Fruit fly (Drosophila melanogaster) whole organism, wandering third instar larva: ENCODE measurements around the gene Mur29B.

ENCODE experiments used
- CG9705 ChIP-seq: fragments of 200-800 bp; sonication (Bioruptor generic); optimal IDR thresholded peaks from 2 replicates; lab custom pipeline; 2018; ENCODE audit warnings: missing biosample characterization, mild to moderate bottlenecking, missing genetic modification characterization
- CrebA ChIP-seq: fragments of 200-800 bp; sonication (Bioruptor generic); optimal IDR thresholded peaks from 2 replicates; lab custom pipeline; 2016; ENCODE audit warnings: missing biosample characterization, mild to moderate bottlenecking, missing genetic modification characterization, borderline replicate concordance
- Dif ChIP-seq: fragments of 200-275, 200-300 bp; sonication (Bioruptor generic); optimal IDR thresholded peaks from 2 replicates; lab custom pipeline; 2018; ENCODE audit warnings: missing biosample characterization, missing genetic modification characterization; ENCODE audit not compliant: partially characterized antibody
- GATAd ChIP-seq: sonication (Bioruptor generic); optimal IDR thresholded peaks from 2 replicates; lab custom pipeline; 2016; ENCODE audit warnings: missing biosample characterization, missing genetic modification characterization
- HLH106 ChIP-seq: fragments of 200-800 bp; optimal IDR thresholded peaks from 3 replicates; lab custom pipeline; 2019; ENCODE audit warnings: missing biosample characterization, mild to moderate bottlenecking, missing genetic modification characterization, moderate library complexity
- Hr78 ChIP-seq: fragments of >200 bp; optimal IDR thresholded peaks from 2 replicates; lab custom pipeline; 2017; ENCODE audit warnings: missing biosample characterization, missing genetic modification characterization
- Hr83 ChIP-seq: fragments of 200-300 bp; sonication (Bioruptor generic); optimal IDR thresholded peaks from 2 replicates; lab custom pipeline; 2016; ENCODE audit warnings: missing biosample characterization, mild to moderate bottlenecking, missing genetic modification characterization, moderate library complexity; ENCODE audit not compliant: poor library complexity, severe bottlenecking
- Jra ChIP-seq: sonication (Bioruptor generic); optimal IDR thresholded peaks from 2 replicates; lab custom pipeline; 2016; ENCODE audit warnings: missing biosample characterization, missing genetic modification characterization
- Myc ChIP-seq: fragments of >200 bp; optimal IDR thresholded peaks from 2 replicates; lab custom pipeline; 2017
- N ChIP-seq: fragments of >200 bp; optimal IDR thresholded peaks from 2 replicates; lab custom pipeline; 2018; ENCODE audit warnings: missing biosample characterization, missing external identifiers, missing genetic modification characterization
- OdsH ChIP-seq: fragments of 200-800 bp; sonication (Bioruptor generic); optimal IDR thresholded peaks from 2 replicates; lab custom pipeline; 2016; ENCODE audit warnings: missing biosample characterization, mild to moderate bottlenecking, missing genetic modification characterization
- Rel ChIP-seq, 2 experiments: fragments of 200-800 bp; sonication (Bioruptor generic) in 1 of 2; optimal IDR thresholded peaks; 2 replicates in 1 of 2; 3 replicates in 1 of 2; lab custom pipeline; 2016 to 2019; ENCODE audit warnings: mild to moderate bottlenecking in 2 of 2, missing biosample characterization in 2 of 2, missing genetic modification characterization in 2 of 2, moderate library complexity in 1 of 2
- Sp1 ChIP-seq: fragments of 200-800 bp; sonication (Bioruptor generic); optimal IDR thresholded peaks from 3 replicates; lab custom pipeline; 2019; ENCODE audit warnings: missing biosample characterization, mild to moderate bottlenecking, missing genetic modification characterization, moderate library complexity
- Vsx2 ChIP-seq: fragments of 200-300, 225-300 bp; sonication (Bioruptor generic); optimal IDR thresholded peaks from 2 replicates; lab custom pipeline; 2018; ENCODE audit warnings: missing biosample characterization, missing genetic modification characterization; ENCODE audit not compliant: partially characterized antibody
- brk ChIP-seq: fragments of 200-800 bp; sonication (Bioruptor generic); optimal IDR thresholded peaks from 2 replicates; lab custom pipeline; 2016; ENCODE audit warnings: missing biosample characterization, mild to moderate bottlenecking, missing genetic modification characterization
- dmrt93B ChIP-seq: fragments of 200-800 bp; sonication (Bioruptor generic); optimal IDR thresholded peaks from 2 replicates; lab custom pipeline; 2018; ENCODE audit warnings: missing biosample characterization, mild to moderate bottlenecking, missing genetic modification characterization
- dsf ChIP-seq: sonication (Bioruptor generic); optimal IDR thresholded peaks from 2 replicates; lab custom pipeline; 2016; ENCODE audit warnings: missing biosample characterization, missing genetic modification characterization, borderline replicate concordance
- ey ChIP-seq: fragments of 200-800 bp; sonication (Bioruptor generic); optimal IDR thresholded peaks from 2 replicates; lab custom pipeline; 2016; ENCODE audit warnings: missing biosample characterization, missing genetic modification characterization
- foxo ChIP-seq, 2 experiments: fragments of 200-800 bp; sonication (Bioruptor generic); optimal IDR thresholded peaks; 2 replicates in 1 of 2; 3 replicates in 1 of 2; lab custom pipeline; 2016 to 2017; ENCODE audit warnings: missing biosample characterization in 2 of 2, missing genetic modification characterization in 2 of 2
- fru ChIP-seq: fragments of 200-800 bp; sonication (Bioruptor generic); optimal IDR thresholded peaks from 3 replicates; lab custom pipeline; 2016; ENCODE audit warnings: missing biosample characterization, mild to moderate bottlenecking, missing genetic modification characterization
- h ChIP-seq: fragments of 200-800 bp; sonication (Bioruptor generic); optimal IDR thresholded peaks from 3 replicates; lab custom pipeline; 2016; ENCODE audit warnings: missing biosample characterization, mild to moderate bottlenecking, missing genetic modification characterization
- jim ChIP-seq: fragments of 175-275, 200-325 bp; sonication (Bioruptor generic); optimal IDR thresholded peaks from 2 replicates; lab custom pipeline; 2016; ENCODE audit warnings: missing biosample characterization, mild to moderate bottlenecking, missing genetic modification characterization
- lola ChIP-seq: fragments of >200 bp; optimal IDR thresholded peaks from 2 replicates; lab custom pipeline; 2017; ENCODE audit warnings: missing biosample characterization, missing genetic modification characterization
- psq ChIP-seq: fragments of 200-800 bp; sonication (Bioruptor generic); optimal IDR thresholded peaks from 3 replicates; lab custom pipeline; 2017; ENCODE audit warnings: missing biosample characterization, mild to moderate bottlenecking, missing genetic modification characterization, moderate library complexity
- rgr ChIP-seq: fragments of 200-800 bp; sonication (Bioruptor generic); optimal IDR thresholded peaks from 3 replicates; lab custom pipeline; 2016; ENCODE audit warnings: missing biosample characterization, mild to moderate bottlenecking, missing genetic modification characterization
- sage ChIP-seq: fragments of 200-800 bp; sonication (Bioruptor generic); optimal IDR thresholded peaks from 2 replicates; lab custom pipeline; 2016; ENCODE audit warnings: missing biosample characterization, mild to moderate bottlenecking, missing genetic modification characterization
- sv ChIP-seq: fragments of 200-800 bp; sonication (Bioruptor generic); optimal IDR thresholded peaks from 3 replicates; lab custom pipeline; 2016; ENCODE audit warnings: missing biosample characterization, missing genetic modification characterization
- tai ChIP-seq: sonication (Bioruptor generic); optimal IDR thresholded peaks from 2 replicates; lab custom pipeline; 2016; ENCODE audit warnings: missing biosample characterization, missing genetic modification characterization
- woc ChIP-seq: sonication (Bioruptor generic); optimal IDR thresholded peaks from 2 replicates; lab custom pipeline; 2016; ENCODE audit warnings: missing biosample characterization, mild to moderate bottlenecking, missing genetic modification characterization

Gene Mur29B

DNA sequence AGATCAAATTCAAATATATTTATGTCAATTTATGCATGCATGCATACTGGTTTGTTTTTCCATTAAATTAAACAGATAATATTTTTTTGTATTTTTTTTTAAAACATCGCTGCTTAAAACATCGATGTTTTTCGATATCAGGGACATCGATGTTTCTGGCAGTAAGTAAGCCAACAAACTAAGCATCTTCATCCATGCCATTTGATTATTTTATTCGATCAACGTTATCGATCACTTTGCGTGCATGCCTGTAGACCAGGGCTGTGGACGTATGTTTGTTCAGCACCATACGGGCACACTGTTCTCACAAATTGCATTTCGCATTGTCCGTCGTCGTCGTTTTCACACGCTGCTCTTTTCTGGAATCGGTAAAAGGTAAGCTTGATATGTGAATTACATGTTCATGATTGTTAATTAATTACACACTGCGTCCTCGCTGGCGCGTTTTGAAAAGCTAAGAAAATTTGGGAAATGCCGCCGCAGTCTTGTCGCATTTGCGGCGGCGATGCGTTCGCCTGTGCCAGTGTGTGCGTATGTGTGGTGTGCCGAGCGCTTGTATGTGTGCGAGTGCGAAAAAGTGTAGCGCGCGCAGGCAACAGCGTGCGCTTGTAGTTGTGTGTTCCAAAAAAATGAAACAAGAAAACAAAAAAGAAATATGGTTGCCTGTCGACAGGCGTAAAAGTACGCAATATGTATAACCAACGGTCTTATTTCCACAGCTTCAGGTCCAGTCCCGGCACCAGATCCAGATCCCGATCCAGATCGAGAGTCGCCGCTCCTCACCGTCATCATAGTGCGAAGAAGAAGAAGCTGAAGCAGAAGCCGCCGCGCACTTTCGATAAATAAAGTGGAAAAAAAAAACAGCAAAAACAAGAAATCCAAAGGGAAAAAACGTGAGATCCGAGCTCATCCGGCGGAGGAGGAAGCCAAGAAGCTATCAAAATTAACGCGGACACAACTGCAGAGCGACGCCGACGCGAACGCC, 51.6 kb downstream of the Mur29B start, which contains the start of gene emb:
TSS of gene emb (plus strand) at position 288 of the 985 bp plus-strand sequence.
- peak; percentile 11 for TF ChIP-seq HLH106 (tag; lab: Kevin White, UChicago)
- no peak for TF ChIP-seq Hr78
- peak; percentile 61 for TF ChIP-seq rgr (GFP tag; lab: Kevin White, UChicago)
- TF ChIP-seq foxo (GFP tag; optimal IDR thresholded peaks at IDR 0.05; lab: Kevin White, UChicago): peak in 1 of 2 experiments; percentile 60
- TF ChIP-seq woc (GFP tag; lab: Kevin White, UChicago): peak; percentile 54
- TF ChIP-seq CG9705: peak; percentile 25
- peak; percentile 73 for TF ChIP-seq Sp1 (GFP tag; lab: Kevin White, UChicago)
- peak; percentile 80 for TF ChIP-seq Hr83 (GFP tag; lab: Kevin White, UChicago)
- no peak for TF ChIP-seq tai (GFP tag; lab: Kevin White, UChicago)
- peak; percentile 45 for TF ChIP-seq psq (GFP tag; lab: Kevin White, UChicago)
- TF ChIP-seq OdsH (GFP tag; lab: Kevin White, UChicago): peak; percentile 40
- TF ChIP-seq CrebA (GFP tag; lab: Kevin White, UChicago): no peak
- TF ChIP-seq dmrt93B (GFP tag; lab: Kevin White, UChicago): no peak
- no peak for TF ChIP-seq Rel (GFP tag; optimal IDR thresholded peaks at IDR 0.05; lab: Kevin White, UChicago)
- TF ChIP-seq Rel (tag; optimal IDR thresholded peaks at IDR 0.05; lab: Kevin White, UChicago): peak; percentile 49
- TF ChIP-seq jim (GFP tag; lab: Kevin White, UChicago): peak; percentile 46
- TF ChIP-seq Jra (GFP tag; lab: Kevin White, UChicago): peak; percentile 40
- no peak for TF ChIP-seq lola (GFP tag; lab: Kevin White, UChicago)
- TF ChIP-seq h (GFP tag; lab: Kevin White, UChicago): peak; percentile 58
- no peak for TF ChIP-seq Myc (lab: Kevin White, UChicago)
- peak; percentile 69 for TF ChIP-seq fru (GFP tag; lab: Kevin White, UChicago)
- no peak for TF ChIP-seq Vsx2 (GFP tag; lab: Kevin White, UChicago)
- TF ChIP-seq GATAd (GFP tag; lab: Kevin White, UChicago): no peak
- TF ChIP-seq N (GFP tag; lab: Kevin White, UChicago): peak; percentile 75
- TF ChIP-seq ey (GFP tag; lab: Kevin White, UChicago): peak; percentile 20
- peak; percentile 6 for TF ChIP-seq dsf (GFP tag; lab: Kevin White, UChicago)
- TF ChIP-seq Dif (GFP tag; lab: Kevin White, UChicago): no peak
- no peak for TF ChIP-seq sage
- TF ChIP-seq sv: peak; percentile 7
- no peak for TF ChIP-seq brk (GFP tag; lab: Kevin White, UChicago)
- TF ChIP-seq, all 38 proteins: peak for 18
